Fruit fly (Drosophila melanogaster): ENCODE data around the gene CG14879.
A peak's percentile ranks its signal among the peaks of the same experiment; 100 is the strongest.

CG14879 gene

dm6 chr3R:16355393-16355943, 6.4 kb upstream of the CG14879 start (continued):
- TF ChIP-seq ewg (GFP tag; optimal IDR thresholded peaks at IDR 0.05) = no peak
- TF ChIP-seq bbx (GFP tag; IDR thresholded peaks at IDR 0.05; ENCODE audit: partially characterized antibody) = no peak
- TF ChIP-seq CG12942 (GFP tag; optimal IDR thresholded peaks at IDR 0.05) = peak; percentile 8
- no peak for TF ChIP-seq inv (GFP tag; IDR thresholded peaks at IDR 0.05; ENCODE audit: partially characterized antibody)
- TF ChIP-seq Oaz (GFP tag; IDR thresholded peaks at IDR 0.05) = no peak
- TF ChIP-seq ab (GFP tag; optimal IDR thresholded peaks at IDR 0.05) = no peak
- no peak for TF ChIP-seq corto (GFP tag; optimal IDR thresholded peaks at IDR 0.05)
- no peak for TF ChIP-seq Tbp (GFP tag; optimal IDR thresholded peaks at IDR 0.05)
- TF ChIP-seq Bgb (GFP tag; IDR thresholded peaks at IDR 0.05; ENCODE audit: partially characterized antibody) = no peak
- TF ChIP-seq fd96Cb (tag; optimal IDR thresholded peaks at IDR 0.05) = no peak
- TF ChIP-seq Ada2b (GFP tag; IDR thresholded peaks at IDR 0.05) = peak; percentile 52; the same call in 1 of the 2 replicates
- no peak for TF ChIP-seq CG30431 (GFP tag; optimal IDR thresholded peaks at IDR 0.05)
- peak; percentile 15 for TF ChIP-seq CG4328 (GFP tag; optimal IDR thresholded peaks at IDR 0.05)
- TF ChIP-seq oc (tag; optimal IDR thresholded peaks at IDR 0.05) = no peak
- TF ChIP-seq zf30C (GFP tag; optimal IDR thresholded peaks at IDR 0.05) = no peak
- no peak for TF ChIP-seq fru (optimal IDR thresholded peaks at IDR 0.05)
- no peak for TF ChIP-seq CG15011 (GFP tag; optimal IDR thresholded peaks at IDR 0.05)
- TF ChIP-seq Asciz (GFP tag; optimal IDR thresholded peaks at IDR 0.05) = no peak
- no peak for TF ChIP-seq Fer2 (tag; optimal IDR thresholded peaks at IDR 0.05)
- TF ChIP-seq toy (GFP tag; IDR thresholded peaks at IDR 0.05) = peak; percentile 55; the same call in 1 of the 2 replicates
- TF ChIP-seq pho (GFP tag; optimal IDR thresholded peaks at IDR 0.05) = peak; percentile 61
- TF ChIP-seq CG7987 (GFP tag; optimal IDR thresholded peaks at IDR 0.05) = peak; percentile 28
- peak; percentile 95 for TF ChIP-seq ftz-f1 (GFP tag; optimal IDR thresholded peaks at IDR 0.05)
- TF ChIP-seq stwl (tag; optimal IDR thresholded peaks at IDR 0.05) = no peak
- peak; percentile 93 for TF ChIP-seq Rfx (GFP tag; IDR thresholded peaks at IDR 0.05)
- no peak for TF ChIP-seq ase (GFP tag; IDR thresholded peaks at IDR 0.05)
- peak; percentile 39 for TF ChIP-seq CG18619 (GFP tag; optimal IDR thresholded peaks at IDR 0.05)
- no peak for TF ChIP-seq CG18262 (tag; optimal IDR thresholded peaks at IDR 0.05)
- no peak for TF ChIP-seq pb (GFP tag; optimal IDR thresholded peaks at IDR 0.05)
- TF ChIP-seq CG17186 (GFP tag; optimal IDR thresholded peaks at IDR 0.05) = no peak
- TF ChIP-seq CG42726 (GFP tag; IDR thresholded peaks at IDR 0.05; ENCODE audit: partially characterized antibody) = no peak
- no peak for TF ChIP-seq B-H1 (GFP tag; IDR thresholded peaks at IDR 0.05)
- TF ChIP-seq Atf6 (GFP tag; IDR thresholded peaks at IDR 0.05) = peak; percentile 64
- TF ChIP-seq gce (GFP tag; IDR thresholded peaks at IDR 0.05) = no peak
- no peak for TF ChIP-seq maf-S (GFP tag; optimal IDR thresholded peaks at IDR 0.05)
- TF ChIP-seq CG11695 (GFP tag; IDR thresholded peaks at IDR 0.05) = no peak; the same call in 2 of the 3 replicates
- TF ChIP-seq CG34224 (GFP tag; IDR thresholded peaks at IDR 0.05; ENCODE audit: partially characterized antibody) = no peak
- no peak for TF ChIP-seq Hmx (GFP tag; optimal IDR thresholded peaks at IDR 0.05)
- TF ChIP-seq Rx (GFP tag; IDR thresholded peaks at IDR 0.05) = no peak
- no peak for TF ChIP-seq CG3163 (GFP tag; optimal IDR thresholded peaks at IDR 0.05)
- no peak for TF ChIP-seq CG10209 (GFP tag; optimal IDR thresholded peaks at IDR 0.05)
- no peak for TF ChIP-seq otp (GFP tag; IDR thresholded peaks at IDR 0.05)
- TF ChIP-seq CG10565 (GFP tag; optimal IDR thresholded peaks at IDR 0.05) = no peak
- TF ChIP-seq ssp (GFP tag; IDR thresholded peaks at IDR 0.05) = no peak
- TF ChIP-seq CG31441 (GFP tag; IDR thresholded peaks at IDR 0.05) = no peak
- no peak for TF ChIP-seq knrl (GFP tag; IDR thresholded peaks at IDR 0.05; ENCODE audit: partially characterized antibody)
- no peak for TF ChIP-seq gt (GFP tag; IDR thresholded peaks at IDR 0.05)
- TF ChIP-seq CG17328 (GFP tag; IDR thresholded peaks at IDR 0.05) = no peak
- no peak for TF ChIP-seq CG31365 (tag; optimal IDR thresholded peaks at IDR 0.05)
- TF ChIP-seq croc (GFP tag; conservative IDR thresholded peaks at IDR 0.05) = no peak
- no peak for TF ChIP-seq esg (GFP tag; conservative IDR thresholded peaks at IDR 0.05)
